Worm (Caenorhabditis elegans): ENCODE measurements around the gene mip-1.

mip-1 gene

DNA sequence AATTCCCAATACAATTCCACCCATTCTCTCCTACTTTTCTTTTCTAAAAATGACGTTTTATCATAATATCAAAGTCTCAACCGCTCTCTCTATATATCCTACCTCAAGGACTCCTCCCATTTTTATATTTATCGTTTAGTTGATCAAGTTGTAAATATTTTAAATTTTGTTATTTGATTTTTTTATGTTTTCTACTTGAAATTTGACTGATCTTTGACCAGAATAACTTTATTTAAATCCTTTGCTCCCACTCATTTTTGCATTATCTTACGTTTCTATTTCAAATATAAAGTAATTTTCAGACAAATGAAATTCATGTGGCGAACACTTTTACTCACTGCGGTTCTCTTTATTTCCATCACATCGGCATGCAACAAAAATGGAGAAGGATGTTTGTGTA is 44.5 kb downstream of the mip-1 start, which contains the start of the genes acbp-7 and F26A1.19:
Gene acbp-7 (plus strand): TSS at position 301 of the 400 bp plus-strand sequence.
Gene F26A1.19 (plus strand): TSS at position 303 of the 400 bp plus-strand sequence.
- no peak for TF ChIP-seq ets-7 (tag; optimal IDR thresholded peaks at IDR 0.05)
- TF ChIP-seq ceh-36 (tag; optimal IDR thresholded peaks at IDR 0.05): no peak
- no peak for TF ChIP-seq hnd-1 (tag; optimal IDR thresholded peaks at IDR 0.05)
- TF ChIP-seq scrt-1 (GFP tag; IDR thresholded peaks at IDR 0.05): no peak
- TF ChIP-seq hmg-4 (GFP tag; optimal IDR thresholded peaks at IDR 0.05): no peak
- no peak for TF ChIP-seq aly-1 (tag; optimal IDR thresholded peaks at IDR 0.05)
- no peak for TF ChIP-seq hmbx-1 (tag; optimal IDR thresholded peaks at IDR 0.05)
- no peak for TF ChIP-seq B0310.2 (tag; optimal IDR thresholded peaks at IDR 0.05)
- no peak for TF ChIP-seq pes-1 (GFP tag; IDR thresholded peaks at IDR 0.05)
- no peak for TF ChIP-seq flt-1 (GFP tag; IDR thresholded peaks at IDR 0.05)
- no peak for TF ChIP-seq tbx-37 (GFP tag; conservative IDR thresholded peaks at IDR 0.05)
- no peak for TF ChIP-seq ama-1 (optimal IDR thresholded peaks at IDR 0.05)
- no peak for TF ChIP-seq tra-4 (tag; optimal IDR thresholded peaks at IDR 0.05)
- no peak for TF ChIP-seq tbx-11 (GFP tag; IDR thresholded peaks at IDR 0.05)
- TF ChIP-seq ceh-13 (GFP tag; optimal IDR thresholded peaks at IDR 0.05): no peak
- TF ChIP-seq sea-1 (GFP tag; conservative IDR thresholded peaks at IDR 0.05): no peak
- no peak for TF ChIP-seq F13C5.2 (tag; optimal IDR thresholded peaks at IDR 0.05)

DNA sequence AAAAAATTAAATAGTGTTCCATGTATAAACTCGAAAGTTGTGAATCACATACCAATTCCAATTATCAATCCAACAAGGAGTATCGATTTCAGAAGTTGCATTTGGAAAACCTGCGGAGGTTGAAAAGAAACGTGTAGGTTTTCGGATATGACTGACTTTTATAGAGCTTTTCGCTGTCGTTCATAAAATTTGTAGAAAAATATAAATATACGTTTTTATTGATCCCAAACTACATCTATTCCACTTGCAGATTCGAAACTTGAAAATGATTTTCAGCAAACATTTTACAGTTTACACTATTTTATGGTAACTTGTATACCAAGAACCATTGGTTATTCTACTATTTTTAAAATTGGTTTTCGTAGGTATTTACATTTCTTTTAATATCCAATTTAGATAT is 49.3 kb downstream of the mip-1 start, which contains the start of gene clec-156:
Gene clec-156 (minus strand): TSS at position 101 of the 400 bp plus-strand sequence.
- TF ChIP-seq hmbx-1 (tag; optimal IDR thresholded peaks at IDR 0.05) (no peak), hmg-4 (GFP tag; optimal IDR thresholded peaks at IDR 0.05) (no peak), tbx-11 (GFP tag; IDR thresholded peaks at IDR 0.05) (no peak)

DNA sequence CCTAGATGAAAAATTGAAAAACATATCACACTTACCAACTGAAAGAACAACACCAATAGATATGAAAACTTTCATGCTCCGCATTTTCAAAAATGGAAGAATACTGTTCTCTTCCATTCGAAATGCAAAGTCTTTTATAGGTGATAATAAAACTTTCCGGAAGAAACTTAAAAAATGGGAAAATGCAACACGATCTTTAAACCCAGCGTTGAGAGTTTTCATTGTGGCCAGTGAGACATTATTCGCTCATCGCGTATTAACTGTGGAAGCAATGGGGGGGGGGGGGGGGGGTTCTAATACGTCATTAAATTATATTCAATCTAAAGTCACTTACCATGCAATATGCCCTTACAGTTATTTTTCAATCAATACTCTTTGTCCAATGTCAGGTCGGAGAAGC is 51.4 kb downstream of the mip-1 start, which contains the start of the genes clec-157 and fkh-5:
Gene clec-157 (minus strand): TSS at position 101 of the 400 bp plus-strand sequence.
Gene fkh-5 (plus strand): TSS at position 336 of the 400 bp plus-strand sequence.
- no peak for TF ChIP-seq pes-1 (GFP tag; IDR thresholded peaks at IDR 0.05)
- no peak for TF ChIP-seq hnd-1 (tag; optimal IDR thresholded peaks at IDR 0.05)
- TF ChIP-seq ceh-13 (GFP tag; optimal IDR thresholded peaks at IDR 0.05): no peak
- no peak for TF ChIP-seq ceh-36 (tag; optimal IDR thresholded peaks at IDR 0.05)
- no peak for TF ChIP-seq F13C5.2 (tag; optimal IDR thresholded peaks at IDR 0.05)
- no peak for TF ChIP-seq sea-1 (GFP tag; conservative IDR thresholded peaks at IDR 0.05)
- TF ChIP-seq hmg-4 (GFP tag; optimal IDR thresholded peaks at IDR 0.05): no peak
- no peak for TF ChIP-seq ama-1 (optimal IDR thresholded peaks at IDR 0.05)
- TF ChIP-seq tbx-37 (GFP tag; conservative IDR thresholded peaks at IDR 0.05): no peak

Measured in whole organism, early embryonic.